Worm (Caenorhabditis elegans): ENCODE measurements around the gene F09G2.2.

Gene F09G2.2

DNA sequence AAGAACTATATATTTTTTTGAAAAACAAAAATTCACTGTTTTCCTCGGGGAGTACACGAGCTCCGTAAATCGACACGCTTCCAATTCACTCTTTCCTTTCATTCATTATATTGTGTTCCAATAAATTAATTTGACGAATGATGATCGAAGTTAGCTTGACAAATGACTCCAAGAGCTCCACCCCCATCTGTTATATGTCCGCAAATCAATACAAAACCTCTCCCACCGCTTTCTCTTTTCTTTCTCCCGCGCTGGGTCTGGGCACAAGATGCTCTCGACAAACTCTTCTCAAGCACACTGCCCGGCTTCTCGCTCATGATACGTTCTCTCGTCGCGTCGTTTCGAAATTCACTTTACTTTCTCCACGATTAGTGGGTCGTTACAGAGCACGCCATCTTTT lies 27.2 kb downstream of the F09G2.2 start, which contains the start of gene C13F10.1:
Gene C13F10.1, plus strand, starts transcription at position 138 of the 400 bp plus-strand sequence.
- no peak for TF ChIP-seq spr-1 (tag; optimal IDR thresholded peaks at IDR 0.05)
- no peak for TF ChIP-seq zfp-3 (GFP tag; conservative IDR thresholded peaks at IDR 0.05)
- TF ChIP-seq mes-2 (tag; optimal IDR thresholded peaks at IDR 0.05; ENCODE audit: poor library complexity, severe bottlenecking), result peak; percentile 20
- TF ChIP-seq unc-62 (GFP tag; optimal IDR thresholded peaks at IDR 0.05 in 1 of 2), result peak in 1 of 2 experiments; percentile 54
- TF ChIP-seq unc-62 (tag; optimal IDR thresholded peaks at IDR 0.05), result no peak
- no peak for TF ChIP-seq F44E2.7 (GFP tag; IDR thresholded peaks at IDR 0.05)
- TF ChIP-seq hlh-30 (tag; optimal IDR thresholded peaks at IDR 0.05; ENCODE audit: insufficient read depth), result peak; percentile 4
- TF ChIP-seq zfp-2 (tag; optimal IDR thresholded peaks at IDR 0.05), result no peak
- no peak for TF ChIP-seq daf-8 (GFP tag; IDR thresholded peaks at IDR 0.05)

DNA sequence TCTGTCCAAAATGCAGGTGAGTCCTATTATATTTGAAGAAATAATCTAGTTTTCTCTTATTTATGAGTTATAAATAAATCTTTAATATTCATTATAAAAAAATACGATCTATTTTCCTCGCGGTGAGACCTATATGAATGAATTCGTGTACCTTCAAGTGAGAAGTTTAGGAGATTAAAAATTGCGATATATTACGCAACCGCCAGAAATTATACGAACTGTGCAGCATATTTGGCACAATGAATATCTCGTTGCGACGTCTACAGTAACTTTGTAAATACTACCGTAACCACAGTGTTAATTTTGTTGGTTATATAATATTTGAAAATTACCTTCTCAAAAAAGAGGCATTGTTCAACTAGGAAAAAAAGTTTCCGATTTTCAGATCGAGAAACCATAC lies 27.6 kb downstream of the F09G2.2 start:
- TF ChIP-seq mdl-1 (tag; optimal IDR thresholded peaks at IDR 0.05), result no peak
- peak in 1 of 2 experiments; percentile 60 for TF ChIP-seq unc-62 (GFP tag; optimal IDR thresholded peaks at IDR 0.05 in 1 of 2)
- no peak for TF ChIP-seq unc-62 (tag; optimal IDR thresholded peaks at IDR 0.05)

- TF ChIP-seq nhr-28 (tag; optimal IDR thresholded peaks at IDR 0.05) (peak; percentile 20), mxl-3 (GFP tag; optimal IDR thresholded peaks at IDR 0.05) (peak; percentile 25), hlh-11 (tag; optimal IDR thresholded peaks at IDR 0.05) (no peak), mdl-1 (tag; optimal IDR thresholded peaks at IDR 0.05) (peak in 1 of 2 experiments; percentile 48), duxl-1 (tag; optimal IDR thresholded peaks at IDR 0.05; ENCODE audit: poor library complexity) (no peak)
Observed at ce11 chrV:7224947-7225346, 28.2 kb downstream of the F09G2.2 start, which contains the start of gene fkb-3. Gene fkb-3 (plus strand): TSS chrV:7225223.

ce11 chrV:7225894-7226293 lies 29.2 kb downstream of the F09G2.2 start:
- TF ChIP-seq lin-39 (tag; optimal IDR thresholded peaks at IDR 0.05) (no peak), ama-1 (optimal IDR thresholded peaks at IDR 0.05) (peak; percentile 56), aha-1 (tag) (peak; percentile 86)

ce11 chrV:7230847-7231246 lies 34.1 kb downstream of the F09G2.2 start, which contains the start of the genes gei-6 and krr-1:
Gene gei-6 (minus strand): TSS chrV:7230848.
Gene krr-1 (plus strand): TSS chrV:7231190.
- no peak for TF ChIP-seq zip-2 (tag; optimal IDR thresholded peaks at IDR 0.05)
- no peak for TF ChIP-seq madf-9 (GFP tag; conservative IDR thresholded peaks at IDR 0.05)
- no peak for TF ChIP-seq lin-29 (GFP tag; IDR thresholded peaks at IDR 0.05)
- no peak for TF ChIP-seq nhr-10 (tag; optimal IDR thresholded peaks at IDR 0.05)
- TF ChIP-seq ceh-82 (tag; optimal IDR thresholded peaks at IDR 0.05), result no peak
- no peak for TF ChIP-seq F26F4.8 (GFP tag; conservative IDR thresholded peaks at IDR 0.05)
- no peak for TF ChIP-seq madf-5 (GFP tag; IDR thresholded peaks at IDR 0.05)
- TF ChIP-seq hif-1 (tag; optimal IDR thresholded peaks at IDR 0.05), result no peak
- no peak for TF ChIP-seq mdt-29 (GFP tag; IDR thresholded peaks at IDR 0.05)
- no peak for TF ChIP-seq fkh-10 (GFP tag; optimal IDR thresholded peaks at IDR 0.05)
- no peak for TF ChIP-seq unc-39 (tag; optimal IDR thresholded peaks at IDR 0.05)
- TF ChIP-seq lim-7 (GFP tag; IDR thresholded peaks at IDR 0.05), result no peak
- TF ChIP-seq nhr-111 (GFP tag; optimal IDR thresholded peaks at IDR 0.05), result no peak
- peak; percentile 71 for TF ChIP-seq lin-38 (GFP tag; IDR thresholded peaks at IDR 0.05)
- TF ChIP-seq nhr-11 (tag; optimal IDR thresholded peaks at IDR 0.05), result no peak
- no peak for TF ChIP-seq lir-3 (tag; optimal IDR thresholded peaks at IDR 0.05)
- TF ChIP-seq ceh-32 (tag; optimal IDR thresholded peaks at IDR 0.05; ENCODE audit: poor library complexity), result no peak
- no peak for TF ChIP-seq sdz-12 (GFP tag; optimal IDR thresholded peaks at IDR 0.05)
- no peak for TF ChIP-seq D1046.2 (GFP tag; IDR thresholded peaks at IDR 0.05)
- TF ChIP-seq Y75B8A.6 (GFP tag; IDR thresholded peaks at IDR 0.05), result no peak
- no peak for TF ChIP-seq zip-11 (GFP tag; IDR thresholded peaks at IDR 0.05)
- no peak for TF ChIP-seq ZK546.5 (tag; optimal IDR thresholded peaks at IDR 0.05)
- TF ChIP-seq F49E8.2 (tag; optimal IDR thresholded peaks at IDR 0.05; ENCODE audit: borderline replicate concordance), result no peak
- no peak for TF ChIP-seq mxl-3 (GFP tag; optimal IDR thresholded peaks at IDR 0.05)
- TF ChIP-seq nhr-102 (tag; optimal IDR thresholded peaks at IDR 0.05), result no peak
- no peak for TF ChIP-seq skn-1 (tag; optimal IDR thresholded peaks at IDR 0.05)
- no peak for TF ChIP-seq ceh-28 (tag; optimal IDR thresholded peaks at IDR 0.05)
- peak; percentile 15 for TF ChIP-seq nhr-77 (tag; optimal IDR thresholded peaks at IDR 0.05)
- no peak for TF ChIP-seq dmd-6 (GFP tag; IDR thresholded peaks at IDR 0.05)
- TF ChIP-seq lin-39 (tag; optimal IDR thresholded peaks at IDR 0.05), result no peak

Data from whole organism, L4 larva.